Worm (Caenorhabditis elegans) whole organism, L4 larva: ENCODE data around the gene orc-5.

Experiments
- T20F7.1 ChIP-seq: fragments of 200-800 bp; sonication (Bioruptor generic); optimal IDR thresholded peaks from 2 replicates; lab custom pipeline; 2018; ENCODE audit warnings: mild to moderate bottlenecking, missing genetic modification characterization, missing compliant biosample characterization
- daf-19 ChIP-seq: fragments of 200-800 bp; sonication (Bioruptor generic); conservative IDR thresholded peaks from 2 replicates; pipeline ENCODE4 v1.3.6; 2022; ENCODE audit warnings: missing genetic modification characterization, missing compliant biosample characterization
- egl-27 ChIP-seq: sonication (generic microtip); optimal IDR thresholded peaks from 3 replicates; lab custom pipeline; 2017; ENCODE audit warnings: missing biosample characterization, missing genetic modification reagents, missing genetic modification characterization
- fos-1 ChIP-seq: fragments of 150-350 bp; optimal IDR thresholded peaks from 2 replicates; lab custom pipeline; 2014; ENCODE audit warnings: missing biosample characterization, missing genetic modification characterization
- mdl-1 ChIP-seq, 2 experiments: fragments of 150-350 bp in 1 of 2; sonication (generic microtip) in 1 of 2; optimal IDR thresholded peaks; 2 replicates each; lab custom pipeline; 2014 to 2017; ENCODE audit warnings: missing biosample characterization in 2 of 2, missing genetic modification characterization in 2 of 2
- mes-2 ChIP-seq: sonication (generic microtip); optimal IDR thresholded peaks from 2 replicates; lab custom pipeline; 2016; ENCODE audit warnings: missing genotype, mild to moderate bottlenecking, missing genetic modification characterization, missing compliant biosample characterization; ENCODE audit not compliant: poor library complexity, severe bottlenecking
- nhr-25 ChIP-seq: sonication (generic microtip); optimal IDR thresholded peaks from 2 replicates; lab custom pipeline; 2017; ENCODE audit warnings: missing genetic modification characterization, mild to moderate bottlenecking, missing compliant biosample characterization, antibody characterized with exemption, moderate library complexity, borderline replicate concordance; ENCODE audit not compliant: insufficient read depth
- nhr-6 ChIP-seq: fragments of 150-350 bp; optimal IDR thresholded peaks from 2 replicates; lab custom pipeline; 2014; ENCODE audit warnings: missing biosample characterization, missing genetic modification characterization
- nhr-77 ChIP-seq: fragments of 150-350 bp; optimal IDR thresholded peaks from 2 replicates; lab custom pipeline; 2014; ENCODE audit warnings: missing biosample characterization, missing genetic modification characterization
- unc-130 ChIP-seq: sonication (generic microtip); optimal IDR thresholded peaks from 2 replicates; lab custom pipeline; 2016; ENCODE audit warnings: missing genetic modification reagents, missing genetic modification characterization, missing compliant biosample characterization
- unc-62 ChIP-seq, 3 experiments: fragments of 150-350 bp in 1 of 3; sonication (generic microtip); optimal IDR thresholded peaks in 2 of 3; peaks in 1 of 3; 1 replicate in 1 of 3; 2 replicates in 2 of 3; lab custom pipeline; 2014 to 2017; ENCODE audit warnings: missing biosample characterization in 3 of 3, missing genetic modification characterization in 3 of 3, missing genetic modification reagents in 3 of 3, missing genotype in 1 of 3
- vab-7 ChIP-seq: fragments of 200-800 bp; sonication (Bioruptor generic); IDR thresholded peaks from 2 replicates; pipeline ENCODE4 v1.3.6; 2022; ENCODE audit warnings: missing genetic modification reagents, missing genetic modification characterization, missing compliant biosample characterization
- ztf-11 ChIP-seq: fragments of 150-350 bp; optimal IDR thresholded peaks from 2 replicates; lab custom pipeline; 2014; ENCODE audit warnings: missing biosample characterization, missing genetic modification characterization

DNA sequence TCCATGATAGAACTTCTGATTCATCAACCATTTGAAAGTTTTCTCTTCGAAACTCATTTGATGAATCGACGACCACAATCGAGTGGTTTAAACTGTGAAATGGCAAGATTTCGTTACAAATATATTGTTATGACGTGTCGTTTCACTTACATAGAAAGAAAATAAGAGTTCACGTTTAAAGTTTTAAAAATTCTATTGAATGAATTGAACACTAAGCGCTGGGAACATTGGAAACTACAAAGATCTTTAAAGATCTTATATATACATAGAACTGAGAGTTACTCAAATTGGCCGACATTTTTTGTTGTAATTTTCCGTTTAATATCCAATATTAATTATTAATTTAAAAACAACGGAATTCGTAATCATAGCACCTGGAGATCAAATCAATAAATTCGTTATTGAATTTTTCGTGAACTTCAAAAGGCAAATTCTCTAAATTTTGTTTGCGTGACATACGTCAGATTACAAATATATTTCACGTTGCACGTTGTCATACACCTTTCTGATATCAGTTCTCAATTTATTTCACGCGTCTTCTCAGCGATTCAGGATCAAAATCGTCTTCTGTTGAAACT is 23.3 kb upstream of the orc-5 start, which contains the start of the genes T25B9.4 and T25B9.6:
- TF ChIP-seq nhr-77, result no peak
- no peak for TF ChIP-seq egl-27 (tag; lab: Kevin White, UChicago)
- TF ChIP-seq mes-2 (tag; lab: Kevin White, UChicago), result no peak
- no peak for TF ChIP-seq T20F7.1 (GFP tag; lab: Kevin White, UChicago)
- TF ChIP-seq nhr-25 (tag; lab: Kevin White, UChicago), result no peak
- TF ChIP-seq unc-130 (GFP tag; lab: Kevin White, UChicago), result no peak
- TF ChIP-seq unc-62 (GFP tag; optimal IDR thresholded peaks at IDR 0.05 in 1 of 2; lab: Kevin White, UChicago), result no peak
- TF ChIP-seq unc-62 (tag; optimal IDR thresholded peaks at IDR 0.05; lab: Kevin White, UChicago), result no peak
- no peak for TF ChIP-seq ztf-11 (tag; lab: Kevin White, UChicago)
- no peak for TF ChIP-seq nhr-6 (tag; lab: Kevin White, UChicago)
- no peak for TF ChIP-seq vab-7 (GFP tag; lab: Robert Waterston, UW)
- TF ChIP-seq fos-1 (tag; lab: Kevin White, UChicago), result no peak
- no peak for TF ChIP-seq mdl-1 (tag; optimal IDR thresholded peaks at IDR 0.05; lab: Kevin White, UChicago)
- no peak for TF ChIP-seq daf-19 (GFP tag; lab: Robert Waterston, UW)
